Worm (Caenorhabditis elegans) whole organism, L3 larva: ENCODE results near the gene C05B5.17.

Experiments
- R02D3.7 ChIP-seq: fragments of 150-350 bp; optimal IDR thresholded peaks from 2 replicates; lab custom pipeline; 2014; ENCODE audit warnings: missing biosample characterization, missing genetic modification characterization
- ceh-16 ChIP-seq: sonication (generic microtip); optimal IDR thresholded peaks from 2 replicates; lab custom pipeline; 2017; ENCODE audit warnings: missing biosample characterization, missing genetic modification characterization
- egl-27 ChIP-seq: sonication (generic microtip); optimal IDR thresholded peaks from 4 replicates; lab custom pipeline; 2017; ENCODE audit warnings: missing biosample characterization, missing genetic modification reagents, missing genetic modification characterization
- elt-2 ChIP-seq: sonication (generic microtip); optimal IDR thresholded peaks from 2 replicates; lab custom pipeline; 2016; ENCODE audit warnings: missing genetic modification reagents, mild to moderate bottlenecking, missing genetic modification characterization, missing compliant biosample characterization
- lin-39 ChIP-seq: fragments of 150-350 bp; optimal IDR thresholded peaks from 2 replicates; lab custom pipeline; 2018; ENCODE audit warnings: missing biosample characterization, missing genetic modification reagents, missing genetic modification characterization
- mdl-1 ChIP-seq: fragments of 150-350 bp; optimal IDR thresholded peaks from 2 replicates; lab custom pipeline; 2014; ENCODE audit warnings: missing biosample characterization, missing genetic modification characterization
- nfya-1 ChIP-seq: sonication (generic microtip); optimal IDR thresholded peaks from 2 replicates; lab custom pipeline; 2017; ENCODE audit warnings: missing genetic modification characterization, mild to moderate bottlenecking, missing compliant biosample characterization, antibody characterized with exemption, moderate library complexity; ENCODE audit not compliant: insufficient read depth

- TF ChIP-seq mdl-1 (tag; lab: Kevin White, UChicago), result no peak
- TF ChIP-seq R02D3.7 (tag; lab: Kevin White, UChicago), result no peak
- TF ChIP-seq nfya-1 (tag; lab: Kevin White, UChicago), result no peak
- no peak for TF ChIP-seq elt-2
- TF ChIP-seq lin-39 (tag; lab: Kevin White, UChicago), result no peak
- TF ChIP-seq ceh-16 (tag; lab: Kevin White, UChicago), result no peak
- no peak for TF ChIP-seq egl-27 (tag; lab: Kevin White, UChicago)
Measured at ce11 chrIII:10001060-10001459, 1.9 kb upstream of the C05B5.17 start, which contains the start of gene C05B5.5.
